Fruit fly (Drosophila melanogaster): Measurements from ENCODE around the gene Spindly.

The Spindly gene

dm6 chr2L:3571457-3571856 is 41.3 kb upstream of the Spindly start (continued):
- no peak for TF ChIP-seq cwo (GFP tag; optimal IDR thresholded peaks at IDR 0.05)
- peak; percentile 71 for TF ChIP-seq gsb-n (tag; optimal IDR thresholded peaks at IDR 0.05)
- no peak for TF ChIP-seq twi (tag; optimal IDR thresholded peaks at IDR 0.05)
- TF ChIP-seq slou (GFP tag; optimal IDR thresholded peaks at IDR 0.05), result no peak
- TF ChIP-seq Optix (GFP tag; IDR thresholded peaks at IDR 0.05), result no peak
- no peak for TF ChIP-seq CG4328 (GFP tag; optimal IDR thresholded peaks at IDR 0.05)
- TF ChIP-seq CG3847 (GFP tag; IDR thresholded peaks at IDR 0.05), result 0 out of 2 replicates have a peak, but pooled peaks have one; percentile 5
- TF ChIP-seq Nf-YC (tag; optimal IDR thresholded peaks at IDR 0.05), result peak; percentile 88
- no peak for TF ChIP-seq CG15514 (GFP tag; optimal IDR thresholded peaks at IDR 0.05)
- no peak for TF ChIP-seq Doc3 (GFP tag; IDR thresholded peaks at IDR 0.05; ENCODE audit: partially characterized antibody)

- peak; percentile 6 for TF ChIP-seq CG14710 (tag; optimal IDR thresholded peaks at IDR 0.05)
- no peak for TF ChIP-seq gt (GFP tag; IDR thresholded peaks at IDR 0.05)
- no peak for TF ChIP-seq CG12942 (GFP tag; optimal IDR thresholded peaks at IDR 0.05)
- no peak for TF ChIP-seq stc (GFP tag; IDR thresholded peaks at IDR 0.05)
- TF ChIP-seq Eip74EF (GFP tag; optimal IDR thresholded peaks at IDR 0.05), result peak in 1 of 2 experiments; percentile 6
- TF ChIP-seq Camta (GFP tag; optimal IDR thresholded peaks at IDR 0.05), result no peak
- TF ChIP-seq CG15601 (tag; optimal IDR thresholded peaks at IDR 0.05), result peak; percentile 0
- TF ChIP-seq wek (GFP tag; optimal IDR thresholded peaks at IDR 0.05), result no peak
- no peak for TF ChIP-seq Opbp (GFP tag; IDR thresholded peaks at IDR 0.05; ENCODE audit: partially characterized antibody)
- TF ChIP-seq CG9727 (GFP tag; optimal IDR thresholded peaks at IDR 0.05), result peak; percentile 29
- TF ChIP-seq D (optimal IDR thresholded peaks at IDR 0.05), result peak; percentile 2
- no peak for TF ChIP-seq D (GFP tag; optimal IDR thresholded peaks at IDR 0.05)
- peak; percentile 3 for TF ChIP-seq Sry-β (GFP tag; optimal IDR thresholded peaks at IDR 0.05)
- peak; percentile 52 for TF ChIP-seq ac (GFP tag; optimal IDR thresholded peaks at IDR 0.05)
- TF ChIP-seq CG8388 (GFP tag; optimal IDR thresholded peaks at IDR 0.05), result peak; percentile 77
- TF ChIP-seq salm (tag; optimal IDR thresholded peaks at IDR 0.05), result no peak
- peak; percentile 46 for TF ChIP-seq odd (GFP tag; optimal IDR thresholded peaks at IDR 0.05)
- peak; percentile 1 for TF ChIP-seq CG17568 (GFP tag; optimal IDR thresholded peaks at IDR 0.05)
- no peak for TF ChIP-seq jigr1 (GFP tag; IDR thresholded peaks at IDR 0.05)
- TF ChIP-seq fd102C (GFP tag; optimal IDR thresholded peaks at IDR 0.05), result peak; percentile 58
- TF ChIP-seq CG1233 (GFP tag; optimal IDR thresholded peaks at IDR 0.05), result peak; percentile 48
- peak; percentile 32 for TF ChIP-seq CG15479 (GFP tag; optimal IDR thresholded peaks at IDR 0.05)
- no peak for TF ChIP-seq Trl (optimal IDR thresholded peaks at IDR 0.05)
- TF ChIP-seq Trl (GFP tag; optimal IDR thresholded peaks at IDR 0.05), result peak; percentile 20
- TF ChIP-seq CG10209 (GFP tag; optimal IDR thresholded peaks at IDR 0.05), result no peak
- TF ChIP-seq CG2875 (GFP tag; optimal IDR thresholded peaks at IDR 0.05), result peak; percentile 29
- no peak for TF ChIP-seq H2.0 (GFP tag; IDR thresholded peaks at IDR 0.05)
- TF ChIP-seq nom (GFP tag; optimal IDR thresholded peaks at IDR 0.05), result no peak
- TF ChIP-seq CG12236 (GFP tag; optimal IDR thresholded peaks at IDR 0.05), result no peak
- no peak for TF ChIP-seq al (GFP tag; IDR thresholded peaks at IDR 0.05)
- TF ChIP-seq CG12104 (GFP tag; optimal IDR thresholded peaks at IDR 0.05), result no peak
- no peak for TF ChIP-seq Mad (GFP tag; optimal IDR thresholded peaks at IDR 0.05)
- no peak for TF ChIP-seq wdn (GFP tag; IDR thresholded peaks at IDR 0.05)
- TF ChIP-seq CG33557 (GFP tag; optimal IDR thresholded peaks at IDR 0.05), result peak; percentile 59
- TF ChIP-seq insv (GFP tag; optimal IDR thresholded peaks at IDR 0.05), result no peak
- TF ChIP-seq chm (GFP tag; IDR thresholded peaks at IDR 0.05), result peak; percentile 29; the same call in 1 of the 2 replicates
- TF ChIP-seq CG7745 (tag; optimal IDR thresholded peaks at IDR 0.05), result peak; percentile 33
- TF ChIP-seq Rfx (GFP tag; IDR thresholded peaks at IDR 0.05), result no peak
- TF ChIP-seq sens (GFP tag), result peak; percentile 8
- TF ChIP-seq CG6854 (GFP tag; optimal IDR thresholded peaks at IDR 0.05), result no peak
These were observed 40.4 kb upstream of the Spindly start for dm6 chr2L:3570566-3570965.

Data from whole organism, embryonic.